Fruit fly (Drosophila melanogaster) whole organism, pupa: ENCODE measurements around the gene ple.

Source experiments
- CG10348 ChIP-seq: fragments of 200-800 bp; sonication (Bioruptor generic); IDR thresholded peaks from 2 replicates; pipeline ENCODE4 v1.3.6; 2022; ENCODE audit warnings: missing biosample characterization, missing genetic modification characterization
- CG13204 ChIP-seq: fragments of 200-800 bp; sonication (Bioruptor generic); optimal IDR thresholded peaks from 2 replicates; lab custom pipeline; 2018; ENCODE audit warnings: missing biosample characterization, mild to moderate bottlenecking, missing genetic modification characterization, moderate library complexity
- CG17806 ChIP-seq: fragments of 200-800 bp; sonication (Bioruptor generic); optimal IDR thresholded peaks from 2 replicates; lab custom pipeline; 2018; ENCODE audit warnings: missing biosample characterization, mild to moderate bottlenecking, missing genetic modification characterization, moderate library complexity
- CG34367 ChIP-seq: fragments of 200-800 bp; sonication (Bioruptor generic); optimal IDR thresholded peaks from 2 replicates; lab custom pipeline; 2018; ENCODE audit warnings: missing biosample characterization, mild to moderate bottlenecking, missing genetic modification characterization
- EcR ChIP-seq: fragments of 200-800 bp; sonication (Bioruptor generic); optimal IDR thresholded peaks from 3 replicates; lab custom pipeline; 2019; ENCODE audit warnings: missing biosample characterization, missing genetic modification characterization, mild to moderate bottlenecking, moderate library complexity, missing genetic modification reagents
- Pif1A ChIP-seq: fragments of 200-800 bp; sonication (Bioruptor generic); optimal IDR thresholded peaks from 3 replicates; lab custom pipeline; 2016; ENCODE audit warnings: missing biosample characterization, missing genetic modification characterization
- gl ChIP-seq: fragments of 200-800 bp; sonication (Bioruptor generic); optimal IDR thresholded peaks from 2 replicates; lab custom pipeline; 2018; ENCODE audit warnings: missing biosample characterization, mild to moderate bottlenecking, missing genetic modification characterization

- TF ChIP-seq EcR (peak; percentile 77), gl (tag; lab: Kevin White, UChicago) (no peak), CG17806 (tag; lab: Kevin White, UChicago) (no peak), CG10348 (GFP tag; lab: Robert Waterston, UW) (no peak), Pif1A (GFP tag; lab: Kevin White, UChicago) (no peak), CG34367 (tag; lab: Kevin White, UChicago) (no peak), CG13204 (GFP tag; lab: Kevin White, UChicago) (peak; percentile 19)
These were observed at the start of gene ple for dm6 chr3L:6719392-6719889.
